Fruit fly (Drosophila melanogaster) whole organism, pupa: ENCODE measurements around the gene CG11841.

Experiments
- CG10348 ChIP-seq: fragments of 200-800 bp; sonication (Bioruptor generic); IDR thresholded peaks from 2 replicates; pipeline ENCODE4 v1.3.6; 2022; ENCODE audit warnings: missing biosample characterization, missing genetic modification characterization
- CG12605 ChIP-seq: fragments of 200-800 bp; sonication (Bioruptor generic); IDR thresholded peaks from 2 replicates; pipeline ENCODE4 v1.3.6; 2022; ENCODE audit warnings: missing biosample characterization, missing genetic modification characterization
- CG13204 ChIP-seq: fragments of 200-800 bp; sonication (Bioruptor generic); optimal IDR thresholded peaks from 2 replicates; lab custom pipeline; 2018; ENCODE audit warnings: missing biosample characterization, mild to moderate bottlenecking, missing genetic modification characterization, moderate library complexity
- CG14655 ChIP-seq: fragments of 200-800 bp; sonication (Bioruptor generic); optimal IDR thresholded peaks from 3 replicates; lab custom pipeline; 2017; ENCODE audit warnings: mild to moderate bottlenecking, missing biosample characterization, missing genetic modification reagents, missing genetic modification characterization
- CG15710 ChIP-seq: fragments of 200-800 bp; sonication (Bioruptor generic); optimal IDR thresholded peaks from 2 replicates; lab custom pipeline; 2018; ENCODE audit warnings: missing biosample characterization, mild to moderate bottlenecking, missing genetic modification characterization, moderate library complexity
- CG17806 ChIP-seq: fragments of 200-800 bp; sonication (Bioruptor generic); optimal IDR thresholded peaks from 2 replicates; lab custom pipeline; 2018; ENCODE audit warnings: missing biosample characterization, mild to moderate bottlenecking, missing genetic modification characterization, moderate library complexity
- CG32121 ChIP-seq: fragments of 200-800 bp; sonication (Bioruptor generic); IDR thresholded peaks from 2 replicates; pipeline ENCODE4 v1.3.6; 2022; ENCODE audit warnings: missing biosample characterization, missing genetic modification characterization
- CG34367 ChIP-seq: fragments of 200-800 bp; sonication (Bioruptor generic); optimal IDR thresholded peaks from 2 replicates; lab custom pipeline; 2018; ENCODE audit warnings: missing biosample characterization, mild to moderate bottlenecking, missing genetic modification characterization
- CG4496 ChIP-seq: fragments of 200-800 bp; sonication (Bioruptor generic); IDR thresholded peaks from 3 replicates; pipeline ENCODE4 v1.3.6; 2022; ENCODE audit warnings: missing biosample characterization, missing genetic modification characterization
- CG8159 ChIP-seq: fragments of 200-800 bp; sonication (Bioruptor generic); optimal IDR thresholded peaks from 3 replicates; lab custom pipeline; 2018; ENCODE audit warnings: missing biosample characterization, mild to moderate bottlenecking, missing genetic modification characterization, moderate library complexity
- CG8301 ChIP-seq: fragments of 200-800 bp; sonication (Bioruptor generic); optimal IDR thresholded peaks from 2 replicates; lab custom pipeline; 2018; ENCODE audit warnings: missing biosample characterization, mild to moderate bottlenecking, missing genetic modification characterization
- CG9948 ChIP-seq: fragments of 200-800 bp; sonication (Bioruptor generic); optimal IDR thresholded peaks from 2 replicates; lab custom pipeline; 2018; ENCODE audit warnings: missing biosample characterization, mild to moderate bottlenecking, missing genetic modification characterization, moderate library complexity
- D1 ChIP-seq: fragments of 200-800 bp; sonication (Bioruptor generic); optimal IDR thresholded peaks from 2 replicates; lab custom pipeline; 2018; ENCODE audit warnings: missing biosample characterization, mild to moderate bottlenecking, missing genetic modification characterization, moderate library complexity
- EcR ChIP-seq: fragments of 200-800 bp; sonication (Bioruptor generic); optimal IDR thresholded peaks from 3 replicates; lab custom pipeline; 2019; ENCODE audit warnings: missing biosample characterization, missing genetic modification characterization, mild to moderate bottlenecking, moderate library complexity, missing genetic modification reagents
- Ets98B ChIP-seq: fragments of 200-800 bp; sonication (Bioruptor generic); IDR thresholded peaks from 2 replicates; pipeline ENCODE4 v1.3.6; 2022; ENCODE audit warnings: missing biosample characterization, missing genetic modification characterization
- Pif1A ChIP-seq: fragments of 200-800 bp; sonication (Bioruptor generic); optimal IDR thresholded peaks from 3 replicates; lab custom pipeline; 2016; ENCODE audit warnings: missing biosample characterization, missing genetic modification characterization
- Pif1B ChIP-seq: fragments of 200-800 bp; sonication (Bioruptor generic); optimal IDR thresholded peaks from 3 replicates; lab custom pipeline; 2016; ENCODE audit warnings: missing biosample characterization, missing genetic modification characterization
- Snoo ChIP-seq: fragments of 200-800 bp; sonication (Bioruptor generic); optimal IDR thresholded peaks from 3 replicates; lab custom pipeline; 2017; ENCODE audit warnings: missing biosample characterization, mild to moderate bottlenecking, missing genetic modification characterization, inconsistent platforms
- fd96Ca ChIP-seq: fragments of 200-800 bp; sonication (Bioruptor generic); IDR thresholded peaks from 3 replicates; pipeline ENCODE4 v1.3.6; 2022; ENCODE audit warnings: missing biosample characterization, missing genetic modification characterization
- gl ChIP-seq: fragments of 200-800 bp; sonication (Bioruptor generic); optimal IDR thresholded peaks from 2 replicates; lab custom pipeline; 2018; ENCODE audit warnings: missing biosample characterization, mild to moderate bottlenecking, missing genetic modification characterization
- rn ChIP-seq: fragments of 200-800 bp; sonication (Bioruptor generic); IDR thresholded peaks from 2 replicates; pipeline ENCODE4 v1.3.6; 2022; ENCODE audit warnings: missing biosample characterization, missing genetic modification characterization

The CG11841 gene

DNA sequence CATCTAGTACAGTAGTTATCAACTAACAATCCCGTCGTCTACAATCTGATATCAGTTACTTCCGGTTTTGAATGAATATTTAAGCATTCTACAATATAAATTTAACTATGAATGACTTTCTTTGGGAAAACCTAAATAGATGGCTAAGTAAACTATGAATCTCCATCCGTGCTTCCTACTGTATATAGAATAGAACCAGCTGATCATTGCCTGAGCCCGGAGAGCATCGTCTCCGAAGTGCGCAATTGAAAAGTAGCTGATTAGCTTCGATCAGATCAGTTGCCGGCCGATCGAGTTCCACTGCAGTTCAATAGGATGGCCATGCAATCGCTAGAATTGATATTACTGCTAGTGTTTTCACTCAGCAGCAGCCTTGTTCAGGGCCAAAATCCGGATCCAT lies at the start of gene CG11841:
Gene CG11841, plus strand, starts transcription at position 301 of the 400 bp plus-strand sequence.
- no peak for TF ChIP-seq CG4496 (GFP tag; lab: Robert Waterston, UW)
- no peak for TF ChIP-seq CG17806 (tag; lab: Kevin White, UChicago)
- TF ChIP-seq CG8159: no peak
- TF ChIP-seq Snoo: no peak
- TF ChIP-seq EcR: no peak
- TF ChIP-seq Pif1B: no peak
- no peak for TF ChIP-seq CG13204
- no peak for TF ChIP-seq D1 (tag; lab: Kevin White, UChicago)

DNA sequence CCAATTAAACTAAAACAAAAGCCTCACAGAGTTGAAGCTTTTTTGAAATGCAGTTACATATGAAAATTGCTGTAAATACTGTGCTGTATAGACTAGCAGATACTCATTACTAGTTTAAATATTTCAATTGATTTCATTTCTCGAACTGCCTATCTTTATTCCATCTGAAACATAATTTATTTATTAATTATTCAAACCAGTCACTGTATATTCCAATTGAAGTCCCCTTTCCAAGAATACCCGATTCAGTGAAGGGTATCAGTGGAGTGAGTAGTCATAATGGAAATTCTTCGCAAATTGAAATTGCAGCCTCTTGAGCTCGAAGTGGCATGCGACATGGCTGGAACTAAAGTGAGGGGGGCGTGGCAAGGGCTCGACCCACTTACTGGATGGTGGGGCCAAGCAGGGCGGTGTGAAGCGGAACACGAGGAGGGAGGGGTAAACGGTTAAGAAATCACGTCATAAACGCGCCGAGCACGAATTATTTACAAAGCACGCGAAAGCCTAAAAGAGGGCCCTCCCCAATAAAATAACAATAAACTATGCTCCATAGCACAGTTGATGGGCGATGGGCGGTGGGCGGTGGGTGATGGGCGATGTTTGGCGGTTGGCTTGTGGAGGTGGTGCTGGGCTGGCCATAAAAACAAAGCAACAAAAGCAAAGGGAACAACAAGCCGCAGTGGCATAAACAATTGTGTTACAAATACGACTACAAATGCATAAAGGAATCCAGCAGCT lies 45.8 kb upstream of the CG11841 start:
- peak; percentile 58 for TF ChIP-seq CG8159
- TF ChIP-seq EcR: no peak
- peak; percentile 43; the same call in 1 of the 2 replicates for TF ChIP-seq Ets98B (GFP tag; lab: Robert Waterston, UW)
- TF ChIP-seq Pif1A (GFP tag; lab: Kevin White, UChicago): peak; percentile 42
- TF ChIP-seq CG34367 (tag; lab: Kevin White, UChicago): no peak
- no peak for TF ChIP-seq D1 (tag; lab: Kevin White, UChicago)
- TF ChIP-seq CG13204: no peak
- TF ChIP-seq CG12605 (GFP tag; lab: Robert Waterston, UW): no peak
- TF ChIP-seq CG17806 (tag; lab: Kevin White, UChicago): peak; percentile 50
- peak; percentile 3 for TF ChIP-seq Snoo
- TF ChIP-seq CG15710 (tag; lab: Kevin White, UChicago): peak; percentile 60
- no peak for TF ChIP-seq fd96Ca (GFP tag; lab: Robert Waterston, UW)
- no peak for TF ChIP-seq gl (tag; lab: Kevin White, UChicago)
- TF ChIP-seq CG4496 (GFP tag; lab: Robert Waterston, UW): 0 out of 3 replicates have a peak, but pooled peaks have one; percentile 8
- peak; percentile 43 for TF ChIP-seq CG14655 (GFP tag; lab: Kevin White, UChicago)
- TF ChIP-seq rn (GFP tag; lab: Robert Waterston, UW): no peak
- peak; percentile 3 for TF ChIP-seq Pif1B
- no peak for TF ChIP-seq CG10348 (GFP tag; lab: Robert Waterston, UW)
- TF ChIP-seq CG8301: peak; percentile 35
- peak; percentile 49; the same call in 1 of the 2 replicates for TF ChIP-seq CG32121 (GFP tag; lab: Robert Waterston, UW)
- peak; percentile 35 for TF ChIP-seq CG9948 (tag; lab: Kevin White, UChicago)

DNA sequence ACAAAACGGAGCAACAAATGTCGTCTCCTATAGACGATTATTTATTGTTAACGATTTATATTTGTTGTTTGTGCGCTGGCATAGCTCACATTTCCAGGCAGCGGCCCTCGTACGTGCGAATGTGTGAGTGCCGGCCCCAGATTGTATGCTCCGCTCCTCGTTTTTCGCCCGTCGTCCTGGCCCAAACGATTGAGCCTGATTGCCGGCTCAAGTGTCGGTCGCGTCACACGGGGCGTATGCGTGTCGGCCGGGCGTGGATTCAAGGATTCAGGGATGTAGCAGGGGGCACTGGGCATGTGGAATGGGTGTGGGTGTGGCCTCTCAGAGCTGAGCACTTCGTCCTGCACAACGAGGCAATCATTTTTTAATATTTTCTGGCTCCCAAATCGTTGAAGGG lies 45.2 kb upstream of the CG11841 start:
- TF ChIP-seq fd96Ca (GFP tag; lab: Robert Waterston, UW) (no peak), Ets98B (GFP tag; lab: Robert Waterston, UW) (no peak), CG13204 (no peak), Pif1B (no peak), rn (GFP tag; lab: Robert Waterston, UW) (no peak), CG9948 (tag; lab: Kevin White, UChicago) (no peak), CG14655 (GFP tag; lab: Kevin White, UChicago) (no peak), CG15710 (tag; lab: Kevin White, UChicago) (no peak), gl (tag; lab: Kevin White, UChicago) (no peak), D1 (tag; lab: Kevin White, UChicago) (no peak), Pif1A (GFP tag; lab: Kevin White, UChicago) (no peak), CG4496 (GFP tag; lab: Robert Waterston, UW) (no peak), EcR (no peak), CG10348 (GFP tag; lab: Robert Waterston, UW) (no peak), CG8159 (no peak)

DNA sequence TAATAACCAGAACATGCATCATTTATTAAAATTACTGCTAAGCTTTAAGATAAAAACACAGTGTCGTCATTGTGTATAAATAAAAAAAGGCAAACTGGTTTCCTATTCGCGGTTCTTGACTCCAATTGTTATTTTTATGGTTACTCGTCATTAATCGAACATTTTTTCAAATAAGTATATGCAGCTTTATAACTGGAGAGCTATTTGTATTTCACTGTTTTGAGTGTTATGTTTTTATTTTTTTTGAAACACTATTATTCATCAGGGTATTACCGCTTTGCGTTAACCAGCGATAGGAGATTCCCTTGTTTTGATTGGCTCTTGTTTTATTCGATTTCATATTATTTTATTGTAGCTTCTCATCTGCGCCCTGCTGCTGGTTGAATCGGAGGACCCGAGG lies 39.7 kb upstream of the CG11841 start:
- TF ChIP-seq rn (GFP tag; lab: Robert Waterston, UW): no peak
- no peak for TF ChIP-seq Snoo
- TF ChIP-seq CG14655 (GFP tag; lab: Kevin White, UChicago): peak; percentile 23
- peak; percentile 15 for TF ChIP-seq CG8301
- peak; percentile 68 for TF ChIP-seq CG8159
- peak; percentile 51 for TF ChIP-seq CG15710 (tag; lab: Kevin White, UChicago)
- no peak for TF ChIP-seq fd96Ca (GFP tag; lab: Robert Waterston, UW)
- peak; percentile 14 for TF ChIP-seq CG9948 (tag; lab: Kevin White, UChicago)
- TF ChIP-seq CG17806 (tag; lab: Kevin White, UChicago): peak; percentile 17
- peak; percentile 14 for TF ChIP-seq Pif1A (GFP tag; lab: Kevin White, UChicago)

DNA sequence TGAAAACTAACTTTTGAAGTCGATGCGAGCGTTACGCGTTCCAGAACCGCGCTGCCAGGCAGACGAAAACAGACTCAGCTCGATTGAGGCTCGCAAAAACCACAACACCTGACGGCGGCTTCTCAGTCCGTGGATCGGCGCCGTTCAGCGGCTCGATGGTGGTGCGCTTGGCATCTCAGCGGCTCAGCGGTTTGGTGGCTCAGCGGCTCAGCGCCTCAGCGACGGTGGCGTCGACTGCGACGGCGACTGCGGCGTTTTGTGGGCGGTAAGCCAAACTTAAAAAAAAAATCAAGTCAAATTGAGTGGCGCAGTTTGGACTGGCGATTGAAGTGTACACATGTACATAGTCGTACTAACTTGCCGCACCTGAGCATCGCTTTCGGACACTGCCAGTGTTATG lies 30.5 kb upstream of the CG11841 start, which contains the start of gene wat:
Gene wat, minus strand, starts transcription at position 41 of the 400 bp plus-strand sequence.
- no peak for TF ChIP-seq CG15710 (tag; lab: Kevin White, UChicago)
- TF ChIP-seq Ets98B (GFP tag; lab: Robert Waterston, UW): peak; percentile 9; the same call in 1 of the 2 replicates
- TF ChIP-seq CG4496 (GFP tag; lab: Robert Waterston, UW): 0 out of 3 replicates have a peak, but pooled peaks have one; percentile 26

DNA sequence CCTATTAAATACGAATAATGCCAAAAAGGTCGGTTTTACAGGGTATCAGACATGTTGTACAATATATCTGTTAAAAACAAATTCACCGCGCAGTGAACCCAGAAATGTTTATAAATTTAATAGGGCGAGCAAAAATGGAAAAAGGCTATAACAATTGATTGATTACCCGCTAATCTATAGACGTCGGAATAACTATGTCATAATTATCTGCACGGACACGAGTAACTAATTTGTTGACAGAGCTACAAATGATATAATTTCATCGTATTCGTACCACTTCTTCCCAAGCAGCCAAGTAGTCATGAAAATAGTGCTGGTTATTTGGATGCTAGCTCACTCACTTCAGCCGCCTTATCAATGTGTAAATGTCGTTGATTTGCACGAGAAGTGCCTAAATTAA lies 26.2 kb upstream of the CG11841 start, which contains the start of gene CG14518:
Gene CG14518, plus strand, starts transcription at position 301 of the 400 bp plus-strand sequence.
- no peak for TF ChIP-seq CG32121 (GFP tag; lab: Robert Waterston, UW)
- no peak for TF ChIP-seq CG14655 (GFP tag; lab: Kevin White, UChicago)
- no peak for TF ChIP-seq CG8301
- TF ChIP-seq, all 21 proteins: peak for 0
